Worm (Caenorhabditis elegans) whole organism, mixed stage, embryonic: ENCODE data around the gene K09C4.9.

Experiments
- mab-5 ChIP-seq: fragments of 150-350 bp; optimal IDR thresholded peaks from 2 replicates; lab custom pipeline; 2014; ENCODE audit warnings: missing biosample characterization, missing genetic modification characterization
- snpc-4 ChIP-seq: fragments of 150-350 bp; optimal IDR thresholded peaks from 2 replicates; lab custom pipeline; 2014; ENCODE audit warnings: missing biosample characterization, missing genetic modification characterization
- unc-62 ChIP-seq: fragments of 150-350 bp; optimal IDR thresholded peaks from 2 replicates; lab custom pipeline; 2014; ENCODE audit warnings: missing biosample characterization, missing genetic modification reagents, missing genetic modification characterization

DNA sequence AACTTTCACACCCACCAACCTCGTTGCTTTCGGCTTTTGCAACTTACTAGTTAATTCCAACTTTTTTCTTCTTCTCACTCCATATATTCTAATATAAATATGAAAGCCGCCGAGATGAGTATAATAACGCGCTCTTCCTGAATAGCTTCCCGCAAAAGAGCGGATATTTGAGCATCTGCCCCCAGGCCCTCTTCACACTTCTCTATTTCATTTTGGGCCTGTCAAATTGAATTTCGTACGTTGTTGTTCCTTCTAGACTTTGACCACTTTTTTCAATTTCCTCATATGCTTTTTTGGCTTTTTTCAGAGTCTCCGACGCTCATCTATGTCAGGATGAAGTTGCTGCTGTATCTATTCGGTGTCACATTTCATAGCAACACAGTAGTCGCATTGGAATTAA, 43.4 kb upstream of the K09C4.9 start, which contains the start of gene ddr-2:
- no peak for TF ChIP-seq mab-5 (tag; lab: Kevin White, UChicago)
- no peak for TF ChIP-seq unc-62 (GFP tag; lab: Kevin White, UChicago)
- TF ChIP-seq snpc-4 (tag; lab: Kevin White, UChicago) = no peak
